Worm (Caenorhabditis elegans) whole organism, L4 larva: Measurements from ENCODE around the gene argn-1.

Experiments
- D1046.2 ChIP-seq: fragments of 200-800 bp; sonication (Bioruptor generic); IDR thresholded peaks from 2 replicates; pipeline ENCODE4 v1.3.6; 2022; ENCODE audit warnings: missing genetic modification characterization, missing compliant biosample characterization
- T26A8.4 ChIP-seq: fragments of 200-800 bp; sonication (Bioruptor generic); IDR thresholded peaks from 2 replicates; pipeline ENCODE4 v1.3.6; 2022; ENCODE audit warnings: missing genetic modification characterization, missing compliant biosample characterization
- ZK546.5 ChIP-seq, 2 experiments: sonication (generic microtip); optimal IDR thresholded peaks; 2 replicates each; lab custom pipeline; 2017; ENCODE audit warnings: missing biosample characterization in 2 of 2, missing genetic modification characterization in 2 of 2
- aha-1 ChIP-seq: fragments of 150-350 bp; peaks from one replicate; lab custom pipeline; 2014; ENCODE audit warnings: missing biosample characterization, missing genetic modification characterization
- attf-4 ChIP-seq: sonication (generic microtip); optimal IDR thresholded peaks from 3 replicates; lab custom pipeline; 2017; ENCODE audit warnings: missing biosample characterization, missing genetic modification characterization
- ceh-44 ChIP-seq: fragments of 200-800 bp; sonication (Bioruptor generic); IDR thresholded peaks from 2 replicates; pipeline ENCODE4 v1.3.6; 2022; ENCODE audit warnings: missing genetic modification reagents, missing genetic modification characterization, missing compliant biosample characterization
- ceh-62 ChIP-seq: sonication (generic microtip); optimal IDR thresholded peaks from 2 replicates; lab custom pipeline; 2017; ENCODE audit warnings: missing biosample characterization, missing genetic modification characterization
- ceh-82 ChIP-seq: sonication (generic microtip); optimal IDR thresholded peaks from 2 replicates; lab custom pipeline; 2017; ENCODE audit warnings: missing biosample characterization, missing genetic modification characterization
- daf-16 ChIP-seq, 3 experiments: sonication (generic microtip); optimal IDR thresholded peaks; 2 replicates each; lab custom pipeline; 2016 to 2017; ENCODE audit warnings: missing genetic modification characterization in 3 of 3, missing genetic modification reagents in 3 of 3, mild to moderate bottlenecking in 2 of 3, missing compliant biosample characterization in 2 of 3, missing biosample characterization in 1 of 3, moderate library complexity in 1 of 3
- dmd-6 ChIP-seq: fragments of 200-800 bp; sonication (Bioruptor generic); IDR thresholded peaks from 2 replicates; pipeline ENCODE4 v1.3.6; 2022; ENCODE audit warnings: missing genetic modification reagents, missing genetic modification characterization, missing compliant biosample characterization
- dmd-8 ChIP-seq: fragments of 200-800 bp; sonication (Bioruptor generic); IDR thresholded peaks from 2 replicates; pipeline ENCODE4 v1.3.6; 2022; ENCODE audit warnings: missing genetic modification characterization, missing compliant biosample characterization
- dve-1 ChIP-seq: sonication (generic microtip); optimal IDR thresholded peaks from 2 replicates; lab custom pipeline; 2017; ENCODE audit warnings: antibody characterized with exemption, mild to moderate bottlenecking, missing genetic modification characterization, missing compliant biosample characterization; ENCODE audit not compliant: insufficient read depth
- fos-1 ChIP-seq: fragments of 150-350 bp; optimal IDR thresholded peaks from 2 replicates; lab custom pipeline; 2014; ENCODE audit warnings: missing biosample characterization, missing genetic modification characterization
- hif-1 ChIP-seq, 2 experiments: sonication (generic microtip); optimal IDR thresholded peaks; 2 replicates each; lab custom pipeline; 2016 to 2017; ENCODE audit warnings: missing compliant biosample characterization in 2 of 2, missing genetic modification characterization in 2 of 2, missing genetic modification reagents in 2 of 2, missing genotype in 2 of 2, mild to moderate bottlenecking in 1 of 2
- hlh-11 ChIP-seq: fragments of 200-800 bp; sonication (Bioruptor generic); optimal IDR thresholded peaks from 2 replicates; lab custom pipeline; 2018; ENCODE audit warnings: mild to moderate bottlenecking, missing genetic modification characterization, missing compliant biosample characterization
- lim-7 ChIP-seq: fragments of 200-800 bp; sonication (Bioruptor generic); IDR thresholded peaks from 2 replicates; pipeline ENCODE4 v1.3.6; 2022; ENCODE audit warnings: missing genetic modification characterization, missing compliant biosample characterization
- lin-13 ChIP-seq: fragments of 150-350 bp; optimal IDR thresholded peaks from 2 replicates; lab custom pipeline; 2014; ENCODE audit warnings: missing biosample characterization, missing genetic modification reagents, missing genetic modification characterization
- lin-15B ChIP-seq: fragments of 150-350 bp; sonication (generic microtip); optimal IDR thresholded peaks from 3 replicates; lab custom pipeline; 2014; ENCODE audit warnings: missing biosample characterization, missing genetic modification characterization
- lin-38 ChIP-seq: fragments of 200-800 bp; sonication (Bioruptor generic); IDR thresholded peaks from 2 replicates; pipeline ENCODE4 v1.3.6; 2022; ENCODE audit warnings: missing genetic modification reagents, missing genetic modification characterization, missing compliant biosample characterization
- mxl-3 ChIP-seq: fragments of 200-800 bp; sonication (Bioruptor generic); optimal IDR thresholded peaks from 2 replicates; lab custom pipeline; 2018; ENCODE audit warnings: mild to moderate bottlenecking, missing genetic modification characterization, missing compliant biosample characterization
- nhr-11 ChIP-seq: fragments of 150-350 bp; optimal IDR thresholded peaks from 2 replicates; lab custom pipeline; 2014; ENCODE audit warnings: missing biosample characterization, missing genetic modification characterization
- nhr-237 ChIP-seq: sonication (generic microtip); optimal IDR thresholded peaks from 2 replicates; lab custom pipeline; 2017; ENCODE audit warnings: missing biosample characterization, missing genetic modification characterization
- nhr-28 ChIP-seq: fragments of 150-350 bp; optimal IDR thresholded peaks from 2 replicates; lab custom pipeline; 2014; ENCODE audit warnings: missing biosample characterization, missing genetic modification characterization
- nhr-41 ChIP-seq: fragments of 200-800 bp; sonication (Bioruptor generic); IDR thresholded peaks from 2 replicates; pipeline ENCODE4 v1.3.6; 2022; ENCODE audit warnings: missing genetic modification reagents, missing genetic modification characterization, missing compliant biosample characterization
- nhr-42 ChIP-seq: fragments of 200-800 bp; sonication (Bioruptor generic); IDR thresholded peaks from 2 replicates; pipeline ENCODE4 v1.3.6; 2022; ENCODE audit warnings: missing genetic modification characterization, missing compliant biosample characterization
- nhr-48 ChIP-seq: sonication (generic microtip); optimal IDR thresholded peaks from 2 replicates; lab custom pipeline; 2016; ENCODE audit warnings: mild to moderate bottlenecking, missing genetic modification characterization, missing compliant biosample characterization
- nhr-6 ChIP-seq: fragments of 150-350 bp; optimal IDR thresholded peaks from 2 replicates; lab custom pipeline; 2014; ENCODE audit warnings: missing biosample characterization, missing genetic modification characterization
- nhr-77 ChIP-seq: fragments of 150-350 bp; optimal IDR thresholded peaks from 2 replicates; lab custom pipeline; 2014; ENCODE audit warnings: missing biosample characterization, missing genetic modification characterization
- php-3 ChIP-seq: fragments of 200-800 bp; sonication (Bioruptor generic); IDR thresholded peaks from 2 replicates; pipeline ENCODE4 v1.3.6; 2022; ENCODE audit warnings: missing genetic modification reagents, missing genetic modification characterization, missing compliant biosample characterization
- pqm-1 ChIP-seq: sonication (generic microtip); optimal IDR thresholded peaks from 2 replicates; lab custom pipeline; 2017; ENCODE audit warnings: missing biosample characterization, missing genetic modification characterization
- snpc-1.2 ChIP-seq: fragments of 200-800 bp; sonication (Bioruptor generic); IDR thresholded peaks from 2 replicates; pipeline ENCODE4 v1.3.6; 2022; ENCODE audit warnings: missing genetic modification reagents, missing genetic modification characterization, missing compliant biosample characterization
- spr-1 ChIP-seq: sonication (generic microtip); optimal IDR thresholded peaks from 2 replicates; lab custom pipeline; 2016; ENCODE audit warnings: mild to moderate bottlenecking, missing genetic modification characterization, missing compliant biosample characterization
- tra-1 ChIP-seq: fragments of 200-800 bp; sonication (Bioruptor generic); IDR thresholded peaks from 2 replicates; pipeline ENCODE4 v1.3.6; 2022; ENCODE audit warnings: missing genetic modification reagents, missing genetic modification characterization, missing compliant biosample characterization
- unc-62 ChIP-seq, 3 experiments: fragments of 150-350 bp in 1 of 3; sonication (generic microtip); optimal IDR thresholded peaks in 2 of 3; peaks in 1 of 3; 1 replicate in 1 of 3; 2 replicates in 2 of 3; lab custom pipeline; 2014 to 2017; ENCODE audit warnings: missing biosample characterization in 3 of 3, missing genetic modification characterization in 3 of 3, missing genetic modification reagents in 3 of 3, missing genotype in 1 of 3
- vab-7 ChIP-seq: fragments of 200-800 bp; sonication (Bioruptor generic); IDR thresholded peaks from 2 replicates; pipeline ENCODE4 v1.3.6; 2022; ENCODE audit warnings: missing genetic modification reagents, missing genetic modification characterization, missing compliant biosample characterization
- zfp-3 ChIP-seq: fragments of 200-800 bp; sonication (Bioruptor generic); conservative IDR thresholded peaks from 2 replicates; pipeline ENCODE4 v1.3.6; 2022; ENCODE audit warnings: missing genetic modification reagents, missing genetic modification characterization, missing compliant biosample characterization
- zip-2 ChIP-seq: fragments of 150-350 bp; optimal IDR thresholded peaks from 2 replicates; lab custom pipeline; 2014; ENCODE audit warnings: missing biosample characterization, missing genetic modification characterization

argn-1 gene

ce11 chrX:5661179-5661578, 31.4 kb downstream of the argn-1 start (continued):
- TF ChIP-seq daf-16 (GFP tag; optimal IDR thresholded peaks at IDR 0.05; lab: Kevin White, UChicago) (no peak), daf-16 (tag; optimal IDR thresholded peaks at IDR 0.05; lab: Kevin White, UChicago) (no peak), mxl-3 (peak; percentile 51), ZK546.5 (tag; optimal IDR thresholded peaks at IDR 0.05; lab: Kevin White, UChicago) (no peak), nhr-48 (tag; lab: Kevin White, UChicago) (peak; percentile 53), ceh-82 (tag; lab: Kevin White, UChicago) (no peak), attf-4 (tag; lab: Kevin White, UChicago) (no peak), fos-1 (tag; lab: Kevin White, UChicago) (no peak), vab-7 (GFP tag; lab: Robert Waterston, UW) (no peak), zip-2 (no peak), D1046.2 (no peak), ceh-62 (tag; lab: Kevin White, UChicago) (no peak)

ce11 chrX:5663537-5663936, 33.7 kb downstream of the argn-1 start, which contains the start of gene egl-13:
Gene egl-13 (plus strand): TSS chrX:5663837.
- TF ChIP-seq tra-1 (GFP tag; lab: Robert Waterston, UW), result no peak
- TF ChIP-seq ceh-82 (tag; lab: Kevin White, UChicago), result no peak

- TF ChIP-seq hlh-11 (tag; lab: Kevin White, UChicago), result peak; percentile 69
- no peak for TF ChIP-seq daf-16 (GFP tag; optimal IDR thresholded peaks at IDR 0.05; lab: Kevin White, UChicago)
- TF ChIP-seq daf-16 (tag; optimal IDR thresholded peaks at IDR 0.05; lab: Kevin White, UChicago), result peak; percentile 81
- TF ChIP-seq nhr-77 (tag; lab: Kevin White, UChicago), result peak; percentile 1
- peak; percentile 92 for TF ChIP-seq pqm-1 (tag; lab: Kevin White, UChicago)
- peak; percentile 15 for TF ChIP-seq nhr-6
- TF ChIP-seq dmd-6 (GFP tag; lab: Robert Waterston, UW), result peak; percentile 71
- TF ChIP-seq nhr-28 (tag; lab: Kevin White, UChicago), result peak; percentile 74
- TF ChIP-seq ceh-62 (tag; lab: Kevin White, UChicago), result no peak
- peak; percentile 23 for TF ChIP-seq dve-1
- no peak for TF ChIP-seq nhr-42 (GFP tag; lab: Robert Waterston, UW)
- peak; percentile 42; the same call in 1 of the 2 replicates for TF ChIP-seq nhr-41 (GFP tag; lab: Robert Waterston, UW)
- TF ChIP-seq zfp-3 (GFP tag; lab: Robert Waterston, UW), result no peak
Measured at ce11 chrX:5669733-5670132, 39.9 kb downstream of the argn-1 start.

ce11 chrX:5670829-5671228, 41.0 kb downstream of the argn-1 start:
- TF ChIP-seq php-3 (GFP tag; lab: Robert Waterston, UW), result 0 out of 2 replicates have a peak, but pooled peaks have one; percentile 40
- TF ChIP-seq lin-13, result no peak
- TF ChIP-seq nhr-28 (tag; lab: Kevin White, UChicago), result peak; percentile 18
- TF ChIP-seq pqm-1 (tag; lab: Kevin White, UChicago), result peak; percentile 61
- no peak for TF ChIP-seq daf-16 (GFP tag; optimal IDR thresholded peaks at IDR 0.05; lab: Kevin White, UChicago)
- peak; percentile 53 for TF ChIP-seq daf-16 (tag; optimal IDR thresholded peaks at IDR 0.05; lab: Kevin White, UChicago)
- TF ChIP-seq nhr-11 (tag; lab: Kevin White, UChicago), result no peak

- TF ChIP-seq zip-2 (no peak), aha-1 (tag; lab: Kevin White, UChicago) (peak; percentile 91), unc-62 (GFP tag; optimal IDR thresholded peaks at IDR 0.05 in 1 of 2; lab: Kevin White, UChicago) (peak in 1 of 2 experiments; percentile 12), unc-62 (tag; optimal IDR thresholded peaks at IDR 0.05; lab: Kevin White, UChicago) (no peak)
Measured at ce11 chrX:5672615-5673014, 42.8 kb downstream of the argn-1 start.

DNA sequence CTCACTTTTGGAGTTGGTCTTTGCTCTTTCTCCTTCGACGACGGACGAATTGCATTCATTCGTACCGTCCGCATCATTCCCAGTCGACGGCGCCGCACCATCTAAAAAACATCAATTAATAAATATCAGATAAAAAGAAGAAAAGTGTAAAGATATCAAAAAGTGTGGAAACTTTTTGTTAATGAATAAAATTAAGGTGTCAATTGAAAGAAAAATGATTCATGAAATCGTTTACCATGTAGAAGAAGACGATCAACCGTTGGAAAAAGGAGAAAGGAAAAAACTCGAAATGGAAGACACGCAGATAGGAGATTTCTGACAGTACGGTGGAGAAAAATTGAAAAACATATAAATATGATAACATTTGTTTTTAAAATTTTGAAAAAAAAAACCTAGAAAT, 50.3 kb downstream of the argn-1 start, which contains the start of gene set-19:
Gene set-19 (minus strand): TSS at position 101 of the 400 bp plus-strand sequence.
- TF ChIP-seq lin-38 (GFP tag; lab: Robert Waterston, UW) (no peak), snpc-1.2 (GFP tag; lab: Robert Waterston, UW) (no peak), lin-15B (no peak), dve-1 (no peak), spr-1 (tag; lab: Kevin White, UChicago) (no peak), hif-1 (tag; optimal IDR thresholded peaks at IDR 0.05; lab: Kevin White, UChicago) (no peak), dmd-8 (GFP tag; lab: Robert Waterston, UW) (no peak), T26A8.4 (no peak), php-3 (GFP tag; lab: Robert Waterston, UW) (no peak), hlh-11 (tag; lab: Kevin White, UChicago) (no peak), lim-7 (GFP tag; lab: Robert Waterston, UW) (no peak), ceh-44 (GFP tag; lab: Robert Waterston, UW) (no peak), nhr-237 (tag; lab: Kevin White, UChicago) (no peak)
